Worm (Caenorhabditis elegans) whole organism, mixed stage, embryonic: ENCODE measurements around the gene aldo-2.

ENCODE experiments used
- bed-3 ChIP-seq: fragments of 200-800 bp; sonication (Bioruptor generic); optimal IDR thresholded peaks from 3 replicates; lab custom pipeline; 2018; ENCODE audit warnings: mild to moderate bottlenecking, missing genetic modification characterization, moderate library complexity, missing compliant biosample characterization
- blmp-1 ChIP-seq: fragments of 150-350 bp; optimal IDR thresholded peaks from 2 replicates; lab custom pipeline; 2014; ENCODE audit warnings: missing biosample characterization, missing genetic modification characterization
- ceh-39 ChIP-seq: fragments of 150-350 bp; optimal IDR thresholded peaks from 2 replicates; lab custom pipeline; 2014; ENCODE audit warnings: missing biosample characterization, missing genetic modification characterization
- ceh-43 ChIP-seq: fragments of 200-800 bp; sonication (Bioruptor generic); optimal IDR thresholded peaks from 2 replicates; lab custom pipeline; 2018; ENCODE audit warnings: mild to moderate bottlenecking, missing genetic modification characterization, moderate library complexity, missing compliant biosample characterization
- ces-1 ChIP-seq: fragments of 150-350 bp; optimal IDR thresholded peaks from 2 replicates; lab custom pipeline; 2014; ENCODE audit warnings: missing biosample characterization, missing genetic modification reagents, missing genetic modification characterization
- cnd-1 ChIP-seq: fragments of 200-800 bp; sonication (Bioruptor generic); optimal IDR thresholded peaks from 2 replicates; lab custom pipeline; 2018; ENCODE audit warnings: mild to moderate bottlenecking, missing genetic modification characterization, missing compliant biosample characterization
- drap-1 ChIP-seq: fragments of 200-800 bp; sonication (Bioruptor generic); optimal IDR thresholded peaks from 3 replicates; lab custom pipeline; 2018; ENCODE audit warnings: mild to moderate bottlenecking, missing genetic modification characterization, missing compliant biosample characterization
- elt-1 ChIP-seq: sonication (generic microtip); optimal IDR thresholded peaks from 2 replicates; lab custom pipeline; 2017; ENCODE audit warnings: missing genetic modification characterization, mild to moderate bottlenecking, missing compliant biosample characterization, antibody characterized with exemption, moderate library complexity, borderline replicate concordance; ENCODE audit not compliant: insufficient read depth
- elt-3 ChIP-seq: fragments of 150-350 bp; optimal IDR thresholded peaks from 2 replicates; lab custom pipeline; 2014; ENCODE audit warnings: missing biosample characterization, missing genetic modification characterization
- flh-1 ChIP-seq: fragments of 200-800 bp; sonication (Bioruptor generic); optimal IDR thresholded peaks from 2 replicates; lab custom pipeline; 2018; ENCODE audit warnings: mild to moderate bottlenecking, missing genetic modification characterization, moderate library complexity, missing compliant biosample characterization
- hlh-1 ChIP-seq: fragments of 150-350 bp; optimal IDR thresholded peaks from 2 replicates; lab custom pipeline; 2014; ENCODE audit warnings: missing biosample characterization, missing genetic modification reagents, missing genetic modification characterization
- lin-13 ChIP-seq: fragments of 150-350 bp; optimal IDR thresholded peaks from 2 replicates; lab custom pipeline; 2014; ENCODE audit warnings: missing biosample characterization, missing genetic modification characterization
- lin-32 ChIP-seq: fragments of 200-800 bp; sonication (Bioruptor generic); optimal IDR thresholded peaks from 2 replicates; lab custom pipeline; 2018; ENCODE audit warnings: mild to moderate bottlenecking, missing genetic modification characterization, missing compliant biosample characterization
- lsy-2 ChIP-seq: fragments of 150-350 bp; optimal IDR thresholded peaks from 2 replicates; lab custom pipeline; 2014; ENCODE audit warnings: missing biosample characterization, missing genetic modification characterization
- mab-5 ChIP-seq: fragments of 150-350 bp; optimal IDR thresholded peaks from 2 replicates; lab custom pipeline; 2014; ENCODE audit warnings: missing biosample characterization, missing genetic modification characterization
- mep-1 ChIP-seq: fragments of 150-350 bp; optimal IDR thresholded peaks from 2 replicates; lab custom pipeline; 2017; ENCODE audit warnings: missing biosample characterization, missing genetic modification reagents, missing genetic modification characterization, inconsistent platforms
- mls-2 ChIP-seq: sonication (generic microtip); optimal IDR thresholded peaks from 2 replicates; lab custom pipeline; 2016; ENCODE audit warnings: mild to moderate bottlenecking, missing genetic modification characterization, moderate library complexity, missing compliant biosample characterization
- nhr-2 ChIP-seq: fragments of 150-350 bp; optimal IDR thresholded peaks from 2 replicates; lab custom pipeline; 2014; ENCODE audit warnings: missing biosample characterization, missing genetic modification characterization
- nhr-237 ChIP-seq: fragments of 150-350 bp; optimal IDR thresholded peaks from 2 replicates; lab custom pipeline; 2014; ENCODE audit warnings: missing biosample characterization, missing genetic modification characterization
- nhr-76 ChIP-seq: sonication (generic microtip); optimal IDR thresholded peaks from 2 replicates; lab custom pipeline; 2017; ENCODE audit warnings: missing biosample characterization, missing genetic modification characterization
- pha-4 ChIP-seq: fragments of 150-350 bp; optimal IDR thresholded peaks from 2 replicates; lab custom pipeline; 2018; ENCODE audit warnings: missing biosample characterization, missing genetic modification reagents, missing genetic modification characterization
- sem-2 ChIP-seq: fragments of 200-800 bp; sonication (Bioruptor generic); optimal IDR thresholded peaks from 2 replicates; lab custom pipeline; 2018; ENCODE audit warnings: mild to moderate bottlenecking, missing genetic modification characterization, missing compliant biosample characterization
- snpc-4 ChIP-seq: fragments of 150-350 bp; optimal IDR thresholded peaks from 2 replicates; lab custom pipeline; 2014; ENCODE audit warnings: missing biosample characterization, missing genetic modification characterization
- sptf-1 ChIP-seq: sonication (generic microtip); optimal IDR thresholded peaks from 2 replicates; lab custom pipeline; 2017; ENCODE audit warnings: mild to moderate bottlenecking, missing genetic modification characterization, moderate library complexity, missing compliant biosample characterization
- tbx-8 ChIP-seq: fragments of 200-800 bp; sonication (Bioruptor generic); optimal IDR thresholded peaks from 2 replicates; lab custom pipeline; 2018; ENCODE audit warnings: mild to moderate bottlenecking, missing genetic modification characterization, moderate library complexity, missing compliant biosample characterization
- unc-120 ChIP-seq: sonication (generic microtip); optimal IDR thresholded peaks from 2 replicates; lab custom pipeline; 2017; ENCODE audit warnings: missing genetic modification characterization, missing compliant biosample characterization; ENCODE audit not compliant: poor library complexity, severe bottlenecking
- unc-62 ChIP-seq: fragments of 150-350 bp; optimal IDR thresholded peaks from 2 replicates; lab custom pipeline; 2014; ENCODE audit warnings: missing biosample characterization, missing genetic modification reagents, missing genetic modification characterization
- zip-8 ChIP-seq: fragments of 150-350 bp; optimal IDR thresholded peaks from 2 replicates; lab custom pipeline; 2014; ENCODE audit warnings: missing biosample characterization, missing genetic modification characterization
- ztf-11 ChIP-seq: fragments of 150-350 bp; optimal IDR thresholded peaks from 2 replicates; lab custom pipeline; 2014; ENCODE audit warnings: missing biosample characterization, missing genetic modification characterization

The aldo-2 gene

ce11 chrIII:5868401-5868800 is 8.0 kb downstream of the aldo-2 start, which contains the start of gene eng-1:
eng-1 (minus strand) TSS chrIII:5868501.
- TF ChIP-seq flh-1 (GFP tag; lab: Kevin White, UChicago) (no peak), blmp-1 (tag; lab: Kevin White, UChicago) (no peak), pha-4 (tag; lab: Kevin White, UChicago) (no peak), ceh-39 (tag; lab: Kevin White, UChicago) (no peak), elt-1 (tag; lab: Kevin White, UChicago) (no peak), elt-3 (tag; lab: Kevin White, UChicago) (no peak)

DNA sequence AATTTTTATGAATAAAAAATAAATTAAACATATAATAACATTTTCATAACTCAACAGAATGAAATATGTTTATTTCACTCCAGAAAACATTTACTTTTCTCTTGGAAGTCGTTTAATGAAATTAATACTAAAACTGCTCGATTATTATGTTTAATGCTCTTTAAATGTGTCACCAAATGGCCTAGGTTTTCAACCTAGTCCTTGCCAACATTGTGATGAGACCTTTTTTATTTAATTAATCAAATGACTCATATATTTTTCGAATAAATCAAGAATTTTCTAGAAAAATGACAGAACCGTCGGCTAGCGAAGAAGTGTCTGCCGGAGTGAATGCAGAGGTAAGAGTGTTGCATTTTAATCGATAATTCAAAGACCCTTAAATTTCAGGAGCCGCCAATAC is 12.2 kb downstream of the aldo-2 start, which contains the start of gene rabn-5:
TSS of gene rabn-5 (plus strand) at position 284 of the 400 bp plus-strand sequence.
- TF ChIP-seq snpc-4 (no peak), ces-1 (peak; percentile 80), unc-62 (GFP tag; lab: Kevin White, UChicago) (no peak), flh-1 (GFP tag; lab: Kevin White, UChicago) (no peak), elt-3 (tag; lab: Kevin White, UChicago) (no peak), lin-32 (GFP tag; lab: Kevin White, UChicago) (no peak)
- TF ChIP-seq, all 35 proteins: peak for 1

- TF ChIP-seq nhr-237 (tag; lab: Kevin White, UChicago) (no peak), nhr-2 (tag; lab: Kevin White, UChicago) (no peak), unc-120 (no peak), tbx-8 (GFP tag; lab: Kevin White, UChicago) (no peak)
These were observed 12.7 kb downstream of the aldo-2 start, which contains the start of gene dnpp-1 for ce11 chrIII:5863774-5864173. dnpp-1 (minus strand) TSS chrIII:5863803.

DNA sequence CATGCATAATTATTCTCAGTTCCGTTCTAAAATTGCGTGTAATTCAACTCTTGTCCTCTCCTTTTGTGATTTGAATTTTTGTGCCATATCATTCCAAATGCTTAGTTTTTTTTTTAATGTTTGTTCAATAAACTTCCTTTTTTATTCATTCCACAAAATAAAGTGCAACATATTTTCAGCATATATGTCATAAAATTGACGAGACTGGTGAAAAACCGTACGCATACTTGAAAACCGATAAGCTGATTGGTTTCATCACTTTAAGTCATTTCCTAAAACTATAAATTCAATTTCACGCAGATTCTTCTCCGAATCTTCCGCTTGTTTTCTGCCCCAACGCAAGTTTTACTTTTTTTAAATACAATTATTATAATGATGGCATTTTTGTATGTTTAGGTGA is 17.4 kb downstream of the aldo-2 start, which contains the start of gene dpf-4:
TSS of gene dpf-4 (plus strand) at position 301 of the 400 bp plus-strand sequence.
- TF ChIP-seq bed-3 (no peak), nhr-76 (no peak), nhr-2 (tag; lab: Kevin White, UChicago) (no peak), pha-4 (tag; lab: Kevin White, UChicago) (no peak), sem-2 (GFP tag; lab: Kevin White, UChicago) (no peak), mab-5 (no peak), ztf-11 (tag; lab: Kevin White, UChicago) (no peak), ceh-43 (GFP tag; lab: Kevin White, UChicago) (no peak), drap-1 (GFP tag; lab: Kevin White, UChicago) (no peak), elt-3 (tag; lab: Kevin White, UChicago) (no peak), elt-1 (tag; lab: Kevin White, UChicago) (no peak), flh-1 (GFP tag; lab: Kevin White, UChicago) (no peak), zip-8 (tag; lab: Kevin White, UChicago) (no peak), mep-1 (tag; lab: Kevin White, UChicago) (no peak), snpc-4 (no peak), sptf-1 (tag; lab: Kevin White, UChicago) (no peak), cnd-1 (no peak), hlh-1 (tag; lab: Kevin White, UChicago) (no peak), mls-2 (tag; lab: Kevin White, UChicago) (no peak)

DNA sequence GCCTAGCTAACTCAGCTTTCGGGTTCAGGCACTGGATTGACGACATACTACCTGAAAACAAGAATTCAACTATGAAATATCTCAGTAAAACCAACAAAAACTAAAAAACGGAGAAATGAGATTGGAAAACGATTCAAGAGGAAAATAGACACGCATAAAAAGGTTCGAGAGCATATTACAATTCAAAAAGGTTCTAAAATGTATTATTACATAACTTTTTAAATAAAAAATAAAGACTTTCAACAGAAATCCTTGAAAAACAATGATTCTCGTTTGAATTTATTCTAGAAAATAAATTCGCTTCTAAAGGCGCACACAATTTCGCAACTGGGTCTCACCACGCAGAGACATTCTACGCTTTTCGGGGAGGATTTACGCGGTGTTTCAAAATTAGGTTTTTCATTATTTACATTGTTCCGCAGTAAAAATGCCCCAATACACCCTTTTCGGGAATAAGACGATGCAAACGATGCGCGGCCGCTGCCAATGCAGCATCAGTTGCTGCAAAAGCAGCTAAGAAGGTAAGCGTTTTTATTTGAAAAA is 20.7 kb downstream of the aldo-2 start, which contains the start of the genes cct-6 and alh-9:
TSS of gene cct-6 (minus strand) at position 51 of the 543 bp plus-strand sequence.
TSS of gene alh-9 (plus strand) at position 382 of the 543 bp plus-strand sequence.
- TF ChIP-seq mep-1 (tag; lab: Kevin White, UChicago), result peak; percentile 89
- no peak for TF ChIP-seq ceh-43 (GFP tag; lab: Kevin White, UChicago)
- peak; percentile 75 for TF ChIP-seq nhr-237 (tag; lab: Kevin White, UChicago)
- TF ChIP-seq hlh-1 (tag; lab: Kevin White, UChicago), result peak; percentile 49
- TF ChIP-seq pha-4 (tag; lab: Kevin White, UChicago), result peak; percentile 87
- no peak for TF ChIP-seq elt-1 (tag; lab: Kevin White, UChicago)
- TF ChIP-seq lsy-2, result peak; percentile 83
- no peak for TF ChIP-seq cnd-1
- peak; percentile 60 for TF ChIP-seq lin-13
- peak; percentile 44 for TF ChIP-seq ceh-39 (tag; lab: Kevin White, UChicago)
- peak; percentile 84 for TF ChIP-seq ces-1
- TF ChIP-seq unc-120, result peak; percentile 80
